Fruit fly (Drosophila melanogaster) whole organism, pupa: ENCODE results near the gene Pak.

Experiments used
- CG10348 ChIP-seq: fragments of 200-800 bp; sonication (Bioruptor generic); IDR thresholded peaks from 2 replicates; pipeline ENCODE4 v1.3.6; 2022; ENCODE audit warnings: missing biosample characterization, missing genetic modification characterization
- CG12605 ChIP-seq: fragments of 200-800 bp; sonication (Bioruptor generic); IDR thresholded peaks from 2 replicates; pipeline ENCODE4 v1.3.6; 2022; ENCODE audit warnings: missing biosample characterization, missing genetic modification characterization
- CG13204 ChIP-seq: fragments of 200-800 bp; sonication (Bioruptor generic); optimal IDR thresholded peaks from 2 replicates; lab custom pipeline; 2018; ENCODE audit warnings: missing biosample characterization, mild to moderate bottlenecking, missing genetic modification characterization, moderate library complexity
- CG14655 ChIP-seq: fragments of 200-800 bp; sonication (Bioruptor generic); optimal IDR thresholded peaks from 3 replicates; lab custom pipeline; 2017; ENCODE audit warnings: mild to moderate bottlenecking, missing biosample characterization, missing genetic modification reagents, missing genetic modification characterization
- CG15710 ChIP-seq: fragments of 200-800 bp; sonication (Bioruptor generic); optimal IDR thresholded peaks from 2 replicates; lab custom pipeline; 2018; ENCODE audit warnings: missing biosample characterization, mild to moderate bottlenecking, missing genetic modification characterization, moderate library complexity
- CG17806 ChIP-seq: fragments of 200-800 bp; sonication (Bioruptor generic); optimal IDR thresholded peaks from 2 replicates; lab custom pipeline; 2018; ENCODE audit warnings: missing biosample characterization, mild to moderate bottlenecking, missing genetic modification characterization, moderate library complexity
- CG32121 ChIP-seq: fragments of 200-800 bp; sonication (Bioruptor generic); IDR thresholded peaks from 2 replicates; pipeline ENCODE4 v1.3.6; 2022; ENCODE audit warnings: missing biosample characterization, missing genetic modification characterization
- CG34367 ChIP-seq: fragments of 200-800 bp; sonication (Bioruptor generic); optimal IDR thresholded peaks from 2 replicates; lab custom pipeline; 2018; ENCODE audit warnings: missing biosample characterization, mild to moderate bottlenecking, missing genetic modification characterization
- CG4496 ChIP-seq: fragments of 200-800 bp; sonication (Bioruptor generic); IDR thresholded peaks from 3 replicates; pipeline ENCODE4 v1.3.6; 2022; ENCODE audit warnings: missing biosample characterization, missing genetic modification characterization
- CG8159 ChIP-seq: fragments of 200-800 bp; sonication (Bioruptor generic); optimal IDR thresholded peaks from 3 replicates; lab custom pipeline; 2018; ENCODE audit warnings: missing biosample characterization, mild to moderate bottlenecking, missing genetic modification characterization, moderate library complexity
- CG8301 ChIP-seq: fragments of 200-800 bp; sonication (Bioruptor generic); optimal IDR thresholded peaks from 2 replicates; lab custom pipeline; 2018; ENCODE audit warnings: missing biosample characterization, mild to moderate bottlenecking, missing genetic modification characterization
- CG9948 ChIP-seq: fragments of 200-800 bp; sonication (Bioruptor generic); optimal IDR thresholded peaks from 2 replicates; lab custom pipeline; 2018; ENCODE audit warnings: missing biosample characterization, mild to moderate bottlenecking, missing genetic modification characterization, moderate library complexity
- D1 ChIP-seq: fragments of 200-800 bp; sonication (Bioruptor generic); optimal IDR thresholded peaks from 2 replicates; lab custom pipeline; 2018; ENCODE audit warnings: missing biosample characterization, mild to moderate bottlenecking, missing genetic modification characterization, moderate library complexity
- EcR ChIP-seq: fragments of 200-800 bp; sonication (Bioruptor generic); optimal IDR thresholded peaks from 3 replicates; lab custom pipeline; 2019; ENCODE audit warnings: missing biosample characterization, missing genetic modification characterization, mild to moderate bottlenecking, moderate library complexity, missing genetic modification reagents
- Ets98B ChIP-seq: fragments of 200-800 bp; sonication (Bioruptor generic); IDR thresholded peaks from 2 replicates; pipeline ENCODE4 v1.3.6; 2022; ENCODE audit warnings: missing biosample characterization, missing genetic modification characterization
- Pif1A ChIP-seq: fragments of 200-800 bp; sonication (Bioruptor generic); optimal IDR thresholded peaks from 3 replicates; lab custom pipeline; 2016; ENCODE audit warnings: missing biosample characterization, missing genetic modification characterization
- Pif1B ChIP-seq: fragments of 200-800 bp; sonication (Bioruptor generic); optimal IDR thresholded peaks from 3 replicates; lab custom pipeline; 2016; ENCODE audit warnings: missing biosample characterization, missing genetic modification characterization
- Snoo ChIP-seq: fragments of 200-800 bp; sonication (Bioruptor generic); optimal IDR thresholded peaks from 3 replicates; lab custom pipeline; 2017; ENCODE audit warnings: missing biosample characterization, mild to moderate bottlenecking, missing genetic modification characterization, inconsistent platforms
- fd96Ca ChIP-seq: fragments of 200-800 bp; sonication (Bioruptor generic); IDR thresholded peaks from 3 replicates; pipeline ENCODE4 v1.3.6; 2022; ENCODE audit warnings: missing biosample characterization, missing genetic modification characterization
- gl ChIP-seq: fragments of 200-800 bp; sonication (Bioruptor generic); optimal IDR thresholded peaks from 2 replicates; lab custom pipeline; 2018; ENCODE audit warnings: missing biosample characterization, mild to moderate bottlenecking, missing genetic modification characterization
- rn ChIP-seq: fragments of 200-800 bp; sonication (Bioruptor generic); IDR thresholded peaks from 2 replicates; pipeline ENCODE4 v1.3.6; 2022; ENCODE audit warnings: missing biosample characterization, missing genetic modification characterization

The Pak gene

DNA sequence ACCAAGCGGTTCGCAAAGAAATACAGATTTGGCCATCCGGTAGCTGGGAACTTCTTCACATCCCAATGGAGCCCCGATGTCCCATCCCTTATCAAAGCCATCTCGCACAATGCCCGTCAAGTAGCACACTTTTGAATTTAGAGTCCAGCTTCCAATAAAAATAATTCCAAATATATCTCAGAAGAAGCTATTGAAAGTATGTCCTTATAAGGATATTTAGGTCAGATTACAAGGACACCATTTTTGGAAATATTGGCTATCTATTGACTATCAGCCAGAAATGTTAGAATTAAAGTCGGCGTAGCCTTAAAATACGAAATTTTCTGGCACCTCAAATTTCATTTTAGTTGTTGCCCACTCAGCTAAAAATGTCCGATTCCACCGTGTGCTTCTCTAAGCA is 8.0 kb upstream of the Pak start, which contains the start of gene CG10298:
CG10298 (plus strand) TSS at position 301 of the 400 bp plus-strand sequence.
- TF ChIP-seq D1 (tag; lab: Kevin White, UChicago), result no peak
- no peak for TF ChIP-seq CG12605 (GFP tag; lab: Robert Waterston, UW)
- TF ChIP-seq CG34367 (tag; lab: Kevin White, UChicago), result no peak
- TF ChIP-seq fd96Ca (GFP tag; lab: Robert Waterston, UW), result no peak

DNA sequence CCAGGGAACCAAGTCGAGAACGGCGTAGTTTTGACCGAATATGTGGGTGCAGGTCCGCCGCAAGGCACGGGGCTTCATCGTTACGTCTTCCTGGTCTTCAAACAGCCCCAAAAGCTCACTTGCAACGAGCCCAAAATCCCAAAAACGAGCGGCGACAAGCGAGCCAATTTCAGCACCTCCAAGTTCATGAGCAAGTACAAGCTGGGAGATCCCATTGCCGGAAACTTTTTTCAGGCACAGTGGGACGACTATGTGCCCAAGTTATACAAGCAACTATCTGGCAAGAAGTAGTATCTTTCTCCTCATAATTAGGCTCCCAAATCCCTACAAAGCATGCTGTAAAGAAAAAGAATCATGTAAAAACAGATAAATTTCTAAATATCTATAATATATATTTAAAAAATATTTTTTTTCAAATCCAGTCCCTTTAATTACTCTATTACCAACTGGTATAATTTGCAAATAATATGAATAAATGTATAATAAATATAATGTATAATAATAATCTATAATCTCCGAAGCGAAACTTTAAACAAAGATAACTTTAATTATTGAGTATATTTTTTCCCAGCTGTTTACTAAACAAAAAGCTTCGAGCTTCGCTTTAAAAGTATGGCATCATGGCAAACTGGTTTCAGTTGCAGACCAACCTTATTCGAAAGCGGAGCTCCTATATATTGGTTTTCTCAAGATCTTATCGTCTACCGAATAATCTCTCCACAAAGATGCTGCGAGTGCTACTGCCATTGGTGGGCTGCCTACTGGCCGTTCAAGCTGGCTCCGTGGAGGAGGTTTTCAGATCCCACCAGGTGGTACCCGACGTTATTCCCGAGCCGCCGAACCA is 7.1 kb upstream of the Pak start, which contains the start of gene CG17919:
CG17919 (plus strand) TSS at position 634 of the 844 bp plus-strand sequence.
- TF ChIP-seq Pif1A, result peak; percentile 12
- no peak for TF ChIP-seq CG15710
- no peak for TF ChIP-seq CG17806
- TF ChIP-seq CG8159 (tag; lab: Kevin White, UChicago), result peak; percentile 8
- peak; percentile 34; the same call in 1 of the 3 replicates for TF ChIP-seq fd96Ca (GFP tag; lab: Robert Waterston, UW)
- 0 out of 2 replicates have a peak, but pooled peaks have one; percentile 12 for TF ChIP-seq CG32121 (GFP tag; lab: Robert Waterston, UW)
- TF ChIP-seq D1 (tag; lab: Kevin White, UChicago), result peak; percentile 11
- TF ChIP-seq Ets98B (GFP tag; lab: Robert Waterston, UW), result peak; percentile 6; the same call in 1 of the 2 replicates
- TF ChIP-seq CG12605 (GFP tag; lab: Robert Waterston, UW), result no peak
- TF ChIP-seq Pif1B (GFP tag; lab: Kevin White, UChicago), result peak; percentile 26
- TF ChIP-seq Snoo (tag; lab: Kevin White, UChicago), result no peak

DNA sequence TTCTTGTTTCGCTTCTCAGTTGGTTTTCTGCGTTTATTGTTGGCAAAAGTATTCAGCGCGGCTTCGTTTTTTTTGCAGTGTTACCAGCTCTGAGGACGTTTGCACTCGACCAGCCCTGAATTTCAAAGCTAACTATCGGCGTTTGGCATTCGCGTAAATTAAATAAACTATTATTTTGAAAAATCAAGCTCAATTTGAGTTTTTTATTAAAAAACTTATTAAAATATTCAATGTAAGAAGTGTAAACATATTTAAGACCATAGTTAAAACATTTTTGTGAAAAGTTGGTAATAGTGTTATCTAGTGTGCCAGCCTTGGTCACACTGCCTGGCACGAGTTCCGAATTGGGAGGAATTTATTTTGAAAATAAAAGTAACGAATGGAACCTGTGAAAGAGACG is 4.9 kb upstream of the Pak start, which contains the start of the genes SmD2 and CG18048:
SmD2 (minus strand) TSS at position 98 of the 400 bp plus-strand sequence.
CG18048 (plus strand) TSS at position 298 of the 400 bp plus-strand sequence.
- TF ChIP-seq D1 (tag; lab: Kevin White, UChicago), result no peak
- no peak for TF ChIP-seq CG34367 (tag; lab: Kevin White, UChicago)
- TF ChIP-seq CG12605 (GFP tag; lab: Robert Waterston, UW), result no peak
- no peak for TF ChIP-seq Snoo (tag; lab: Kevin White, UChicago)
- TF ChIP-seq fd96Ca (GFP tag; lab: Robert Waterston, UW), result no peak
- TF ChIP-seq CG4496 (GFP tag; lab: Robert Waterston, UW), result no peak
- TF ChIP-seq CG13204, result no peak
- TF ChIP-seq CG9948, result no peak
- no peak for TF ChIP-seq CG32121 (GFP tag; lab: Robert Waterston, UW)
- no peak for TF ChIP-seq rn (GFP tag; lab: Robert Waterston, UW)
- TF ChIP-seq, all 21 proteins: peak for 0

DNA sequence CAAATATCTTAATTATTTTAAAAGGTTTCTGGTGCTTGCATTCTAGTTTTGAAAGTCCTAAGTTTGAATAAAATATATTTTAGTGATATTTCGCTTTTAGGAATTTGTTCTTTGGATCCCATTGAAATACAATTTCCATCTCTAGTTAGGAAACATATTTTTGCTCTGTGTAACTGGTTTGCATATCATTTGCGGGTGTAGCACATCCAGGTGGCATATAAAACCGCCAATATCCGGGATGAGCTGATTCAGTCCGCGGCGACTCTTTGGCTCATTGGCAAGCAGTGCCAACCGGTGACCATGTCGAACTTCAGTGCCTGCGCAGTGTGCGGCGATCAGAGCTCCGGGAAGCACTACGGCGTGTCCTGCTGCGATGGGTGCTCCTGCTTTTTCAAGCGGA is 1.8 kb upstream of the Pak start, which contains the start of gene Hr83:
Hr83 (plus strand) TSS at position 301 of the 400 bp plus-strand sequence.
- TF ChIP-seq D1 (tag; lab: Kevin White, UChicago), result no peak
- TF ChIP-seq CG12605 (GFP tag; lab: Robert Waterston, UW), result no peak
- no peak for TF ChIP-seq gl
- no peak for TF ChIP-seq CG34367 (tag; lab: Kevin White, UChicago)
- no peak for TF ChIP-seq CG10348
- no peak for TF ChIP-seq CG14655 (GFP tag; lab: Kevin White, UChicago)
- TF ChIP-seq rn (GFP tag; lab: Robert Waterston, UW), result no peak
- TF ChIP-seq CG8301 (tag; lab: Kevin White, UChicago), result no peak
- no peak for TF ChIP-seq CG17806
- TF ChIP-seq EcR (GFP tag; lab: Kevin White, UChicago), result no peak
- TF ChIP-seq fd96Ca (GFP tag; lab: Robert Waterston, UW), result no peak
- no peak for TF ChIP-seq Pif1A
- TF ChIP-seq CG15710, result no peak
- no peak for TF ChIP-seq CG13204
- TF ChIP-seq Snoo (tag; lab: Kevin White, UChicago), result no peak
- TF ChIP-seq CG9948, result no peak
- TF ChIP-seq CG4496 (GFP tag; lab: Robert Waterston, UW), result no peak
- no peak for TF ChIP-seq CG8159 (tag; lab: Kevin White, UChicago)
- no peak for TF ChIP-seq Ets98B (GFP tag; lab: Robert Waterston, UW)

DNA sequence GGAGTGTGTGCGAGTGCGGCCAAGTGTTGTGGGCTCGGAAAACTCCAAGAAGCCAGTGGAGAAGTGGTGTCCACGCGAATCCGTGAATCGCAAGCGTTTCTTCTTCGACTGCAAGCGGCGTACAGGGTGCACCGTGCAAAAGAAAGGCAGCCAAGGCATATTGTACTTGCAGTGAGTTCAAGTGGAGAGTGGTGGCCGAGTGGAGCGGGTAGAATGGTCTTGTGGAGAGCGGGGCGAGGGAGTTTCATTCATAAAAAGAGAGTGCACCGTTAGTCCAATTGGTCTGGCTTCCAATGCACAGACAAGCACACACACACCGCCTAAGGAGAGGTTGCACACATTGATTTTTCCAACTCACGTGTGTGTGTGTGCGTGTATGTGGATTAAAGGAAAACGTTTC is 485 bp downstream of the Pak start:
- no peak for TF ChIP-seq CG9948
- peak; percentile 23 for TF ChIP-seq EcR (GFP tag; lab: Kevin White, UChicago)
- peak; percentile 16; the same call in 1 of the 3 replicates for TF ChIP-seq CG4496 (GFP tag; lab: Robert Waterston, UW)
- TF ChIP-seq fd96Ca (GFP tag; lab: Robert Waterston, UW), result no peak
- no peak for TF ChIP-seq CG15710

DNA sequence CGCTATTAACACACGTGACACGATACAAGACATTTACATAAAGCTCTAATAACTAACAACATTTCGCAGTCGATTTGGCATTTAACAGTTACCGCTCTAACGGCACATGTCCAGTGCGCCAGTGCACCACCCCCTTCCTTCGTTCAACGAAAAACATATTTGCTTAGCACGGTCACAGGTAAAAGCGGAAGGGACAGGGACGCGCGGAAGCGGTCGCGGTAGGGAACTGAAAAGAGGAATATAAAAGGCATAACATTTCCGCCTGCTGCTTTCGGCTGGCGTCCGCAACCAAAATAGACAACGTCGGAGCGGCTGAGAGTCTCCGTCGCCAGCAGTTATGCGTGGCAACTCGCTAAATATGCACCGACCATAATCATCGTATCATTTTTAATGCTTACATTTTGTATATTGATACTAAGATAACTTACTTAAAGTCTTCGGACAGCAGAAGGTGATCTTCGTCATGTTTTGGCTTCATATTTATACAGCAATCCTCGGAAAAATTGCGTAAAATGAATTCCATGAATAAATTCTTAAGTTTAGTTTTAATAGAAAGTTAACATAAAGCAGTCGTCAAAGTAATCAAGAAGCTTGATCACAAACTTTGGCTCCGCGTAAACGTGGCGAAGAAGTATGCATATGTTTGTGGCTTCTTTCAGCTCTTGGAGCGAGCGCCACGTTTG is 1.1 kb downstream of the Pak start:
- TF ChIP-seq CG10348 (no peak), rn (GFP tag; lab: Robert Waterston, UW) (no peak), CG32121 (GFP tag; lab: Robert Waterston, UW) (peak; percentile 54; the same call in 1 of the 2 replicates), CG9948 (peak; percentile 30), CG14655 (GFP tag; lab: Kevin White, UChicago) (peak; percentile 80), CG15710 (peak; percentile 26), D1 (tag; lab: Kevin White, UChicago) (no peak), gl (no peak), CG34367 (tag; lab: Kevin White, UChicago) (peak; percentile 6), EcR (GFP tag; lab: Kevin White, UChicago) (no peak), Ets98B (GFP tag; lab: Robert Waterston, UW) (0 out of 2 replicates have a peak, but pooled peaks have one; percentile 22), fd96Ca (GFP tag; lab: Robert Waterston, UW) (peak; percentile 46; the same call in 1 of the 3 replicates), CG13204 (no peak), Pif1A (peak; percentile 59), Snoo (tag; lab: Kevin White, UChicago) (no peak), CG12605 (GFP tag; lab: Robert Waterston, UW) (no peak), CG8159 (tag; lab: Kevin White, UChicago) (peak; percentile 30), CG8301 (tag; lab: Kevin White, UChicago) (peak; percentile 75), CG17806 (peak; percentile 31), Pif1B (GFP tag; lab: Kevin White, UChicago) (peak; percentile 27), CG4496 (GFP tag; lab: Robert Waterston, UW) (0 out of 3 replicates have a peak, but pooled peaks have one; percentile 5)
